Worm (Caenorhabditis elegans) whole organism, dauer: ENCODE measurements around the gene ogt-1.

Source experiments
- unc-62 ChIP-seq: sonication (generic microtip); optimal IDR thresholded peaks from 2 replicates; lab custom pipeline; 2017; ENCODE audit warnings: missing biosample characterization, missing genetic modification reagents, missing genetic modification characterization

The ogt-1 gene

ce11 chrIII:7179538-7180301 is 26.1 kb upstream of the ogt-1 start, which contains the start of the genes rps-14 and rpl-36:
rps-14 (minus strand) TSS chrIII:7179588.
rpl-36 (plus strand) TSS chrIII:7180251.
- no peak for TF ChIP-seq unc-62 (GFP tag; lab: Kevin White, UChicago)

- no peak for TF ChIP-seq unc-62 (GFP tag; lab: Kevin White, UChicago)
Observed at ce11 chrIII:7178497-7178896, 24.9 kb upstream of the ogt-1 start.

- no peak for TF ChIP-seq unc-62 (GFP tag; lab: Kevin White, UChicago)
Observed at ce11 chrIII:7170090-7170489, 16.5 kb upstream of the ogt-1 start.

- no peak for TF ChIP-seq unc-62 (GFP tag; lab: Kevin White, UChicago)
Observed at ce11 chrIII:7167568-7167937, 14.0 kb upstream of the ogt-1 start, which contains the start of gene acs-4. acs-4 (plus strand) TSS chrIII:7167838.

- TF ChIP-seq unc-62 (GFP tag; lab: Kevin White, UChicago): no peak
Observed at ce11 chrIII:7166664-7167567, 13.3 kb upstream of the ogt-1 start.

ce11 chrIII:7165816-7166229 is 12.2 kb upstream of the ogt-1 start:
- TF ChIP-seq unc-62 (GFP tag; lab: Kevin White, UChicago): no peak

ce11 chrIII:7165276-7165675 is 11.7 kb upstream of the ogt-1 start:
- TF ChIP-seq unc-62 (GFP tag; lab: Kevin White, UChicago): no peak

- no peak for TF ChIP-seq unc-62 (GFP tag; lab: Kevin White, UChicago)
Observed at ce11 chrIII:7162065-7162762, 8.6 kb upstream of the ogt-1 start, which contains the start of the genes syf-2 and K04G7.1. syf-2 (minus strand) TSS chrIII:7162115. K04G7.1 (plus strand) TSS chrIII:7162712.

- no peak for TF ChIP-seq unc-62 (GFP tag; lab: Kevin White, UChicago)
Observed at ce11 chrIII:7161055-7161454, 7.5 kb upstream of the ogt-1 start, which contains the start of gene rnp-7. rnp-7 (minus strand) TSS chrIII:7161155.

ce11 chrIII:7159246-7159645 is 5.6 kb upstream of the ogt-1 start:
- no peak for TF ChIP-seq unc-62 (GFP tag; lab: Kevin White, UChicago)

ce11 chrIII:7158709-7159108 is 5.1 kb upstream of the ogt-1 start, which contains the start of gene nuo-4:
nuo-4 (minus strand) TSS chrIII:7158809.
- no peak for TF ChIP-seq unc-62 (GFP tag; lab: Kevin White, UChicago)

ce11 chrIII:7155631-7156030 is 2.0 kb upstream of the ogt-1 start:
- TF ChIP-seq unc-62 (GFP tag; lab: Kevin White, UChicago): no peak

- no peak for TF ChIP-seq unc-62 (GFP tag; lab: Kevin White, UChicago)
Observed at ce11 chrIII:7154526-7154925, 929 bp upstream of the ogt-1 start.

ce11 chrIII:7152569-7152968 is 1.0 kb downstream of the ogt-1 start:
- TF ChIP-seq unc-62 (GFP tag; lab: Kevin White, UChicago): no peak

- TF ChIP-seq unc-62 (GFP tag; lab: Kevin White, UChicago): no peak
Observed at ce11 chrIII:7150162-7150561, 3.4 kb downstream of the ogt-1 start.
